Fruit fly (Drosophila melanogaster) whole organism, adult: ENCODE measurements around the gene CG6330.

Experiments used
- CG12768 ChIP-seq: fragments of 200-800 bp; sonication (Bioruptor generic); optimal IDR thresholded peaks from 2 replicates; lab custom pipeline; 2017; ENCODE audit warnings: missing biosample characterization, missing genetic modification characterization, mild to moderate bottlenecking, moderate library complexity, missing genetic modification reagents
- CG1620 ChIP-seq: fragments of 200-800 bp; sonication (Bioruptor generic); optimal IDR thresholded peaks from 2 replicates; lab custom pipeline; 2016; ENCODE audit warnings: missing biosample characterization, missing genetic modification characterization
- Clk ChIP-seq: fragments of 200-800 bp; sonication (Bioruptor generic); optimal IDR thresholded peaks from 2 replicates; lab custom pipeline; 2017; ENCODE audit warnings: missing biosample characterization, missing genetic modification characterization
- Crg-1 ChIP-seq: fragments of 200-800 bp; sonication (Bioruptor generic); optimal IDR thresholded peaks from 2 replicates; lab custom pipeline; 2016; ENCODE audit warnings: missing biosample characterization, missing genetic modification characterization
- cnc ChIP-seq, 2 experiments: fragments of >200 bp; optimal IDR thresholded peaks; 2 replicates each; lab custom pipeline; 2017
- kay ChIP-seq: fragments of 200-800 bp; sonication (Bioruptor generic); peaks from one replicate; lab custom pipeline; 2016; ENCODE audit warnings: missing biosample characterization, missing genetic modification characterization, borderline replicate concordance
- ovo ChIP-seq: fragments of 200-800 bp; sonication (Bioruptor generic); optimal IDR thresholded peaks from 2 replicates; lab custom pipeline; 2016; ENCODE audit warnings: missing biosample characterization, missing genetic modification characterization

DNA sequence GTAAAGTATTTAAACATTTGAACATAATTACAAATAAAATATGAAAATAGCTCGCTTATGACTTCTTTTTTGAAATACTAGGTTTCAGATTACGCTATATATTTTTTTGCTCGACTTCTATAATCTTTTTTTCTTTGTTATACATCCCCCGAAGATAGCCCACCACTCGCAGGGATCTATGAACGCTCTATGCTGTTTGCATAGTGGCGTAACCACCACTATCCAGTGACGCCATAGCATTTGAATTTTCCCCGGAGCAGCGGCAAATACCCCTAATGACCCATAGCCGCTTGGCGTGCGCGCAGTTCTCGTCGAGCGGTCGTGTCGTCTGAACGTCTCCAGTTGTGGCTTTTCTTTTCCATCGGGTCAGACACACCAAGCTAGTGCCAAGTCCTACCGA is 19.9 kb upstream of the CG6330 start, which contains the start of the genes CG14253 and CG46313:
- TF ChIP-seq CG1620 (no peak), ovo (GFP tag; lab: Kevin White, UChicago) (no peak), CG12768 (no peak), Clk (GFP tag; lab: Kevin White, UChicago) (no peak), kay (GFP tag; lab: Kevin White, UChicago) (no peak), Crg-1 (GFP tag; lab: Kevin White, UChicago) (no peak), cnc (optimal IDR thresholded peaks at IDR 0.05; lab: Kevin White, UChicago) (no peak)
